Worm (Caenorhabditis elegans): ENCODE measurements around the gene W03C9.1.

- TF ChIP-seq mdl-1 (tag; optimal IDR thresholded peaks at IDR 0.05) (no peak), peb-1 (tag; optimal IDR thresholded peaks at IDR 0.05) (no peak), lin-39 (tag; optimal IDR thresholded peaks at IDR 0.05) (no peak), alr-1 (tag; optimal IDR thresholded peaks at IDR 0.05) (no peak), fos-1 (tag; optimal IDR thresholded peaks at IDR 0.05) (no peak)
Measured at ce11 chrII:11923620-11924298, 38.2 kb downstream of the W03C9.1 start.

Measured in whole organism, L2 larva.